Fruit fly (Drosophila melanogaster) whole organism, prepupa: ENCODE results near the gene CG4757.

Experiments used
- CG16779 ChIP-seq: fragments of 200-800 bp; sonication (Bioruptor generic); optimal IDR thresholded peaks from 3 replicates; lab custom pipeline; 2017; ENCODE audit warnings: missing biosample characterization, mild to moderate bottlenecking, missing genetic modification characterization
- CG32006 ChIP-seq: fragments of 200-800 bp; sonication (Bioruptor generic); optimal IDR thresholded peaks from 3 replicates; lab custom pipeline; 2017; ENCODE audit warnings: missing biosample characterization, mild to moderate bottlenecking, missing genetic modification characterization
- CG8632 ChIP-seq: fragments of 200-800 bp; sonication (Bioruptor generic); optimal IDR thresholded peaks from 3 replicates; lab custom pipeline; 2016; ENCODE audit warnings: missing biosample characterization, missing genetic modification characterization
- CG9139 ChIP-seq: fragments of 200-800 bp; sonication (Bioruptor generic); optimal IDR thresholded peaks from 3 replicates; lab custom pipeline; 2017; ENCODE audit warnings: missing biosample characterization, mild to moderate bottlenecking, missing genetic modification characterization
- Ets21C ChIP-seq: fragments of 200-800 bp; sonication (Bioruptor generic); optimal IDR thresholded peaks from 3 replicates; lab custom pipeline; 2016; ENCODE audit warnings: missing biosample characterization, missing genetic modification characterization
- Lpt ChIP-seq: fragments of 200-800 bp; sonication (Bioruptor generic); optimal IDR thresholded peaks from 3 replicates; lab custom pipeline; 2016; ENCODE audit warnings: missing biosample characterization, missing genetic modification characterization
- Sox15 ChIP-seq: fragments of 200-800 bp; sonication (Bioruptor generic); optimal IDR thresholded peaks from 3 replicates; lab custom pipeline; 2016; ENCODE audit warnings: missing biosample characterization, missing genetic modification characterization
- achi ChIP-seq: fragments of 200-800 bp; sonication (Bioruptor generic); optimal IDR thresholded peaks from 3 replicates; lab custom pipeline; 2016; ENCODE audit warnings: missing biosample characterization, missing genetic modification characterization
- lz ChIP-seq: fragments of 200-800 bp; sonication (Bioruptor generic); optimal IDR thresholded peaks from 3 replicates; lab custom pipeline; 2016; ENCODE audit warnings: missing biosample characterization, missing genetic modification characterization

DNA sequence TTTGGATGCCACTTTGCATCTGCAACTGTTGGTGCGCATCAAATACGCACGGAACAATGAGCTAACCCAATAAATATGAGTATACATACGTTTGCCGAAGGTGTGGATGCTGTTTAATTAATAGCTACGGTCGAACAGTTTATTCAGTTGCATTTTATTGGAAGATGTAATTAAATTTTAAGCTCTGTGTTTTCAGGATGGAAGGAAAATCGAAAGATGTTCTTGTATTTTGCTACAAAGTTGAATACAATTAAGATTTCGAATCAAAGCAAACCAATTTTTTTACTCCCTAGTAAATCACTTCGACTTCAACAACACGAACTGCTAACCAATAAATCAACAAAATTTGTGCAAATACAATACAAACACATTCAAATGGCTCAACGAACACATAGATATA is 24.1 kb upstream of the CG4757 start, which contains the start of gene mAcon2:
- no peak for TF ChIP-seq lz (GFP tag; lab: Kevin White, UChicago)
- no peak for TF ChIP-seq achi (GFP tag; lab: Kevin White, UChicago)
- TF ChIP-seq CG16779 (tag; lab: Kevin White, UChicago), result no peak
- TF ChIP-seq Sox15 (GFP tag; lab: Kevin White, UChicago), result no peak
- TF ChIP-seq Ets21C (GFP tag; lab: Kevin White, UChicago), result no peak
- no peak for TF ChIP-seq CG9139 (GFP tag; lab: Kevin White, UChicago)
- TF ChIP-seq CG8632 (GFP tag; lab: Kevin White, UChicago), result no peak
- no peak for TF ChIP-seq CG32006 (GFP tag; lab: Kevin White, UChicago)
- TF ChIP-seq Lpt (GFP tag; lab: Kevin White, UChicago), result no peak
